Worm (Caenorhabditis elegans) whole organism, L4/young adult: ENCODE data around the gene Y102E9.3.

Source experiments
- W03F9.2 ChIP-seq: fragments of 150-350 bp; optimal IDR thresholded peaks from 2 replicates; lab custom pipeline; 2014; ENCODE audit warnings: missing biosample characterization, missing genetic modification characterization
- dao-5 ChIP-seq: sonication (generic microtip); optimal IDR thresholded peaks from 2 replicates; lab custom pipeline; 2016; ENCODE audit warnings: missing genotype, missing genetic modification characterization, moderate library complexity, missing compliant biosample characterization
- him-1 ChIP-seq: sonication (generic microtip); optimal IDR thresholded peaks from 2 replicates; lab custom pipeline; 2016; ENCODE audit warnings: missing genotype, missing genetic modification reagents, missing genetic modification characterization, missing compliant biosample characterization

DNA sequence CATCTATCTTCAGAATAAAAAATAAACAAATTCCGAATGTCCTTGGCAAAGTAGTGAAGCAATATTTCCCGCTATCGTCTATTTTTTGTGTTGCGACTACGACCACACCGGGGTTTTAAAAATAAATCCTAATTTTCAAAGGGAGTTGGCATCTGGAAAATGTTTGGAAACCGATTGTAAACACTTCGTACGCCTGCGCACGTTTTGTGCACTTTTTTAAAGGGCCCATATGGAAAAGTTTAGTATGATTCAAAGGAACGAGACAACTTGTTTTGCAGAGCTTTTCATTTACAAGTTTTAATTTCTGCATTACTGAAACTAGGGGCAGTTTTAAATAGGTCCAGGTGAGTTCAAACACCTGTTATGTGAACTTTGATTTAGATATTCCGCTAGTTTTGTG is 5.8 kb upstream of the Y102E9.3 start:
- no peak for TF ChIP-seq him-1 (tag; lab: Kevin White, UChicago)
- no peak for TF ChIP-seq dao-5 (tag; lab: Kevin White, UChicago)
- no peak for TF ChIP-seq W03F9.2
